Fruit fly (Drosophila melanogaster) whole organism, embryonic: ENCODE data around the gene CG45061.

ENCODE experiments used
- B-H1 ChIP-seq: fragments of 200-800 bp; sonication (Bioruptor generic); IDR thresholded peaks from 3 replicates; pipeline ENCODE4 v1.3.6; 2022; ENCODE audit warnings: missing biosample characterization, missing genetic modification characterization
- CG13775 ChIP-seq: fragments of 200-800 bp; sonication (Bioruptor generic); optimal IDR thresholded peaks from 3 replicates; lab custom pipeline; 2017; ENCODE audit warnings: missing biosample characterization, mild to moderate bottlenecking, missing genetic modification characterization
- CG14667 ChIP-seq: fragments of 200-800 bp; sonication (Bioruptor generic); IDR thresholded peaks from 2 replicates; pipeline ENCODE4 v1.3.6; 2022; ENCODE audit warnings: missing biosample characterization, missing genetic modification characterization
- CG1603 ChIP-seq: fragments of 200-800 bp; sonication (Bioruptor generic); optimal IDR thresholded peaks from 2 replicates; lab custom pipeline; 2019; ENCODE audit warnings: missing biosample characterization, mild to moderate bottlenecking, missing genetic modification characterization, moderate library complexity
- CG4707 ChIP-seq: fragments of 200-800 bp; sonication (Bioruptor generic); optimal IDR thresholded peaks from 2 replicates; lab custom pipeline; 2018; ENCODE audit warnings: missing biosample characterization, mild to moderate bottlenecking, missing genetic modification characterization, moderate library complexity
- HLH54F ChIP-seq: fragments of 200-800 bp; sonication (Bioruptor generic); optimal IDR thresholded peaks from 3 replicates; lab custom pipeline; 2016; ENCODE audit warnings: missing biosample characterization, missing genetic modification characterization
- Ptx1 ChIP-seq: fragments of 200-800 bp; sonication (Bioruptor generic); IDR thresholded peaks from 2 replicates; pipeline ENCODE4 v1.3.6; 2022; ENCODE audit warnings: missing biosample characterization, missing genetic modification characterization
- cas ChIP-seq: fragments of 200-800 bp; sonication (Bioruptor generic); IDR thresholded peaks from 2 replicates; pipeline ENCODE4 v1.3.6; 2022; ENCODE audit warnings: missing biosample characterization, missing genetic modification characterization
- croc ChIP-seq: fragments of 200-800 bp; sonication (Bioruptor generic); conservative IDR thresholded peaks from 3 replicates; pipeline ENCODE4 v1.3.6; 2022; ENCODE audit warnings: missing biosample characterization, missing genetic modification characterization
- pita ChIP-seq: fragments of 200-800 bp; sonication (Bioruptor generic); optimal IDR thresholded peaks from 2 replicates; lab custom pipeline; 2017; ENCODE audit warnings: missing biosample characterization, mild to moderate bottlenecking, missing genetic modification characterization
- slbo ChIP-seq: fragments of 200-800 bp; sonication (Bioruptor generic); IDR thresholded peaks from 2 replicates; pipeline ENCODE4 v1.3.6; 2022; ENCODE audit warnings: missing biosample characterization, missing genetic modification characterization
- sr ChIP-seq: fragments of 200-800 bp; sonication (Bioruptor generic); IDR thresholded peaks from 3 replicates; pipeline ENCODE4 v1.3.6; 2022; ENCODE audit warnings: missing biosample characterization, missing genetic modification characterization
- sug ChIP-seq: fragments of 200-800 bp; optimal IDR thresholded peaks from 2 replicates; lab custom pipeline; 2019; ENCODE audit warnings: missing biosample characterization, mild to moderate bottlenecking, missing genetic modification characterization, moderate library complexity

DNA sequence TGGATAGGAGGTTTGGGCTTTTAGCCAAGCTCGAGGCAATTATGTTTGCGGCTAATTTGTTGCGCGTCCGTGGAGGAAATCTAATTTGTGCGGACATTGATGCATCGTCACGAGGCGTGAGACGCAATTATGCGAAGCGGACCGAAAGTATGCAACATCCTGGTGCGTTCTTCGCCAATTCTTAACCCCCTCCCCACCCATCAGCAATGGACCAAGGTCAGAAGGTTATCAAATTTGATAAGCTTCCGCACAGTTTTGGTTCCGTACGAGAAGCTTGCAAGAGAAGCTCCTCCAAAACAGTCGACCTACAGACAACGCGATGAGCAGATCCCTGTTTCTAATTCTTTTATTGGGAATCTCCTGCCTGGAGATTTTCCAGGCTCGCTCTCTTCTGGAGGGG lies 6.6 kb upstream of the CG45061 start, which contains the start of gene CG1468:
- no peak for TF ChIP-seq CG13775 (GFP tag; lab: Kevin White, UChicago)
- TF ChIP-seq CG14667 (GFP tag; lab: Robert Waterston, UW), result no peak
- no peak for TF ChIP-seq B-H1 (GFP tag; lab: Robert Waterston, UW)
- no peak for TF ChIP-seq HLH54F (GFP tag; lab: Kevin White, UChicago)
- no peak for TF ChIP-seq sr (GFP tag; lab: Robert Waterston, UW)
- no peak for TF ChIP-seq slbo (GFP tag; lab: Robert Waterston, UW)
- TF ChIP-seq sug, result no peak
- TF ChIP-seq Ptx1 (GFP tag; lab: Robert Waterston, UW), result no peak
- no peak for TF ChIP-seq CG4707 (GFP tag; lab: Kevin White, UChicago)
- no peak for TF ChIP-seq CG1603 (tag; lab: Kevin White, UChicago)
- no peak for TF ChIP-seq cas
- no peak for TF ChIP-seq croc (GFP tag; lab: Robert Waterston, UW)
- TF ChIP-seq pita, result no peak
